Fruit fly (Drosophila melanogaster) whole organism, wandering third instar larva: ENCODE data around the gene Tdh.

Source experiments
- Abd-B ChIP-seq: fragments of >200 bp; optimal IDR thresholded peaks from 2 replicates; lab custom pipeline; 2017; ENCODE audit warnings: missing biosample characterization, missing genetic modification characterization
- CG32264 ChIP-seq: fragments of 200-800 bp; sonication (Bioruptor generic); optimal IDR thresholded peaks from 2 replicates; lab custom pipeline; 2016; ENCODE audit warnings: missing biosample characterization, missing genetic modification characterization
- CG9705 ChIP-seq: fragments of 200-800 bp; sonication (Bioruptor generic); optimal IDR thresholded peaks from 2 replicates; lab custom pipeline; 2018; ENCODE audit warnings: missing biosample characterization, mild to moderate bottlenecking, missing genetic modification characterization
- Dfd ChIP-seq: fragments of >200 bp; optimal IDR thresholded peaks from 2 replicates; lab custom pipeline; 2017; ENCODE audit warnings: missing biosample characterization, missing genetic modification characterization
- Dif ChIP-seq: fragments of 200-275, 200-300 bp; sonication (Bioruptor generic); optimal IDR thresholded peaks from 2 replicates; lab custom pipeline; 2018; ENCODE audit warnings: missing biosample characterization, missing genetic modification characterization; ENCODE audit not compliant: partially characterized antibody
- GATAd ChIP-seq: sonication (Bioruptor generic); optimal IDR thresholded peaks from 2 replicates; lab custom pipeline; 2016; ENCODE audit warnings: missing biosample characterization, missing genetic modification characterization
- HLH106 ChIP-seq: fragments of 200-800 bp; optimal IDR thresholded peaks from 3 replicates; lab custom pipeline; 2019; ENCODE audit warnings: missing biosample characterization, mild to moderate bottlenecking, missing genetic modification characterization, moderate library complexity
- Hnf4 ChIP-seq: fragments of 200-800 bp; sonication (Bioruptor generic); optimal IDR thresholded peaks from 2 replicates; lab custom pipeline; 2016; ENCODE audit warnings: missing biosample characterization, mild to moderate bottlenecking, missing genetic modification characterization
- Hr78 ChIP-seq: fragments of >200 bp; optimal IDR thresholded peaks from 2 replicates; lab custom pipeline; 2017; ENCODE audit warnings: missing biosample characterization, missing genetic modification characterization
- Hr83 ChIP-seq: fragments of 200-300 bp; sonication (Bioruptor generic); optimal IDR thresholded peaks from 2 replicates; lab custom pipeline; 2016; ENCODE audit warnings: missing biosample characterization, mild to moderate bottlenecking, missing genetic modification characterization, moderate library complexity; ENCODE audit not compliant: poor library complexity, severe bottlenecking
- Jra ChIP-seq: sonication (Bioruptor generic); optimal IDR thresholded peaks from 2 replicates; lab custom pipeline; 2016; ENCODE audit warnings: missing biosample characterization, missing genetic modification characterization
- Mio ChIP-seq: sonication (Bioruptor generic); optimal IDR thresholded peaks from 2 replicates; lab custom pipeline; 2016; ENCODE audit warnings: missing biosample characterization, missing genetic modification characterization
- Myc ChIP-seq: fragments of >200 bp; optimal IDR thresholded peaks from 2 replicates; lab custom pipeline; 2017
- N ChIP-seq: fragments of >200 bp; optimal IDR thresholded peaks from 2 replicates; lab custom pipeline; 2018; ENCODE audit warnings: missing biosample characterization, missing external identifiers, missing genetic modification characterization
- OdsH ChIP-seq: fragments of 200-800 bp; sonication (Bioruptor generic); optimal IDR thresholded peaks from 2 replicates; lab custom pipeline; 2016; ENCODE audit warnings: missing biosample characterization, mild to moderate bottlenecking, missing genetic modification characterization
- Rel ChIP-seq, 2 experiments: fragments of 200-800 bp; sonication (Bioruptor generic) in 1 of 2; optimal IDR thresholded peaks; 2 replicates in 1 of 2; 3 replicates in 1 of 2; lab custom pipeline; 2016 to 2019; ENCODE audit warnings: mild to moderate bottlenecking in 2 of 2, missing biosample characterization in 2 of 2, missing genetic modification characterization in 2 of 2, moderate library complexity in 1 of 2
- Sp1 ChIP-seq: fragments of 200-800 bp; sonication (Bioruptor generic); optimal IDR thresholded peaks from 3 replicates; lab custom pipeline; 2019; ENCODE audit warnings: missing biosample characterization, mild to moderate bottlenecking, missing genetic modification characterization, moderate library complexity
- br ChIP-seq: fragments of 200-800 bp; sonication (Bioruptor generic); optimal IDR thresholded peaks from 2 replicates; lab custom pipeline; 2016; ENCODE audit warnings: missing biosample characterization, missing genetic modification characterization
- brk ChIP-seq: fragments of 200-800 bp; sonication (Bioruptor generic); optimal IDR thresholded peaks from 2 replicates; lab custom pipeline; 2016; ENCODE audit warnings: missing biosample characterization, mild to moderate bottlenecking, missing genetic modification characterization
- dl ChIP-seq, 2 experiments: fragments of 175-275, 200-275 bp in 1 of 2; fragments of 200-275 bp in 1 of 2; sonication (Bioruptor generic); optimal IDR thresholded peaks; lab custom pipeline; 2018; ENCODE audit warnings: mild to moderate bottlenecking in 2 of 2, missing biosample characterization in 2 of 2, missing genetic modification characterization in 2 of 2, moderate library complexity in 2 of 2; ENCODE audit not compliant: partially characterized antibody in 2 of 2, insufficient read depth in 1 of 2
- dmrt93B ChIP-seq: fragments of 200-800 bp; sonication (Bioruptor generic); optimal IDR thresholded peaks from 2 replicates; lab custom pipeline; 2018; ENCODE audit warnings: missing biosample characterization, mild to moderate bottlenecking, missing genetic modification characterization
- dsf ChIP-seq: sonication (Bioruptor generic); optimal IDR thresholded peaks from 2 replicates; lab custom pipeline; 2016; ENCODE audit warnings: missing biosample characterization, missing genetic modification characterization, borderline replicate concordance
- ey ChIP-seq: fragments of 200-800 bp; sonication (Bioruptor generic); optimal IDR thresholded peaks from 2 replicates; lab custom pipeline; 2016; ENCODE audit warnings: missing biosample characterization, missing genetic modification characterization
- foxo ChIP-seq, 2 experiments: fragments of 200-800 bp; sonication (Bioruptor generic); optimal IDR thresholded peaks; 2 replicates in 1 of 2; 3 replicates in 1 of 2; lab custom pipeline; 2016 to 2017; ENCODE audit warnings: missing biosample characterization in 2 of 2, missing genetic modification characterization in 2 of 2
- fru ChIP-seq: fragments of 200-800 bp; sonication (Bioruptor generic); optimal IDR thresholded peaks from 3 replicates; lab custom pipeline; 2016; ENCODE audit warnings: missing biosample characterization, mild to moderate bottlenecking, missing genetic modification characterization
- h ChIP-seq: fragments of 200-800 bp; sonication (Bioruptor generic); optimal IDR thresholded peaks from 3 replicates; lab custom pipeline; 2016; ENCODE audit warnings: missing biosample characterization, mild to moderate bottlenecking, missing genetic modification characterization
- psq ChIP-seq: fragments of 200-800 bp; sonication (Bioruptor generic); optimal IDR thresholded peaks from 3 replicates; lab custom pipeline; 2017; ENCODE audit warnings: missing biosample characterization, mild to moderate bottlenecking, missing genetic modification characterization, moderate library complexity
- rgr ChIP-seq: fragments of 200-800 bp; sonication (Bioruptor generic); optimal IDR thresholded peaks from 3 replicates; lab custom pipeline; 2016; ENCODE audit warnings: missing biosample characterization, mild to moderate bottlenecking, missing genetic modification characterization
- sage ChIP-seq: fragments of 200-800 bp; sonication (Bioruptor generic); optimal IDR thresholded peaks from 2 replicates; lab custom pipeline; 2016; ENCODE audit warnings: missing biosample characterization, mild to moderate bottlenecking, missing genetic modification characterization
- sv ChIP-seq: fragments of 200-800 bp; sonication (Bioruptor generic); optimal IDR thresholded peaks from 3 replicates; lab custom pipeline; 2016; ENCODE audit warnings: missing biosample characterization, missing genetic modification characterization
- tai ChIP-seq: sonication (Bioruptor generic); optimal IDR thresholded peaks from 2 replicates; lab custom pipeline; 2016; ENCODE audit warnings: missing biosample characterization, missing genetic modification characterization
- usp ChIP-seq: fragments of >200 bp; optimal IDR thresholded peaks from 2 replicates; lab custom pipeline; 2017; ENCODE audit warnings: missing biosample characterization, missing genetic modification characterization
- woc ChIP-seq: sonication (Bioruptor generic); optimal IDR thresholded peaks from 2 replicates; lab custom pipeline; 2016; ENCODE audit warnings: missing biosample characterization, mild to moderate bottlenecking, missing genetic modification characterization

The Tdh gene

dm6 chr3L:20442674-20443313 lies 23.9 kb upstream of the Tdh start:
- TF ChIP-seq psq (GFP tag; lab: Kevin White, UChicago) (no peak), fru (GFP tag; lab: Kevin White, UChicago) (no peak), Dif (peak; percentile 67), dl (GFP tag; optimal IDR thresholded peaks at IDR 0.05; lab: Kevin White, UChicago; ENCODE audit: insufficient read depth in 1 of 2, partially characterized antibody in 2 of 2) (peak; percentile 6 to 73), Myc (peak; percentile 64), Abd-B (no peak), Mio (GFP tag; lab: Kevin White, UChicago) (no peak)

- TF ChIP-seq N (GFP tag; lab: Kevin White, UChicago) = no peak
- TF ChIP-seq GATAd (GFP tag; lab: Kevin White, UChicago) = peak; percentile 59
- TF ChIP-seq CG9705 (GFP tag; lab: Kevin White, UChicago) = no peak
- peak; percentile 75 for TF ChIP-seq Rel (GFP tag; optimal IDR thresholded peaks at IDR 0.05; lab: Kevin White, UChicago)
- peak; percentile 80 for TF ChIP-seq Rel (tag; optimal IDR thresholded peaks at IDR 0.05; lab: Kevin White, UChicago)
- no peak for TF ChIP-seq dsf (GFP tag; lab: Kevin White, UChicago)
- peak; percentile 82 for TF ChIP-seq br (GFP tag; lab: Kevin White, UChicago)
- TF ChIP-seq Hnf4 (GFP tag; lab: Kevin White, UChicago) = peak; percentile 87
- peak; percentile 80 for TF ChIP-seq ey (GFP tag; lab: Kevin White, UChicago)
- TF ChIP-seq Abd-B = no peak
- TF ChIP-seq tai = peak; percentile 65
- no peak for TF ChIP-seq Myc
- peak; percentile 54 for TF ChIP-seq woc (GFP tag; lab: Kevin White, UChicago)
- peak; percentile 73 for TF ChIP-seq Jra (GFP tag; lab: Kevin White, UChicago)
- peak; percentile 96 for TF ChIP-seq rgr (GFP tag; lab: Kevin White, UChicago)
- TF ChIP-seq Sp1 (GFP tag; lab: Kevin White, UChicago) = peak; percentile 78
- TF ChIP-seq Hr83 (GFP tag; lab: Kevin White, UChicago) = peak; percentile 84
- peak; percentile 92 for TF ChIP-seq brk (GFP tag; lab: Kevin White, UChicago)
- peak; percentile 86 for TF ChIP-seq sage (GFP tag; lab: Kevin White, UChicago)
- TF ChIP-seq Hr78 (GFP tag; lab: Kevin White, UChicago) = no peak
- peak in 1 of 2 experiments; percentile 95 for TF ChIP-seq foxo (GFP tag; optimal IDR thresholded peaks at IDR 0.05; lab: Kevin White, UChicago)
- TF ChIP-seq fru (GFP tag; lab: Kevin White, UChicago) = peak; percentile 90
- TF ChIP-seq CG32264 (GFP tag; lab: Kevin White, UChicago) = peak; percentile 61
- TF ChIP-seq Dfd (GFP tag; lab: Kevin White, UChicago) = no peak
- TF ChIP-seq h (GFP tag; lab: Kevin White, UChicago) = peak; percentile 95
- peak; percentile 88 for TF ChIP-seq psq (GFP tag; lab: Kevin White, UChicago)
- TF ChIP-seq OdsH = peak; percentile 92
- peak; percentile 84 for TF ChIP-seq HLH106 (tag; lab: Kevin White, UChicago)
- TF ChIP-seq dmrt93B = peak; percentile 73
- TF ChIP-seq sv (GFP tag; lab: Kevin White, UChicago) = peak; percentile 73
- TF ChIP-seq usp = no peak
- TF ChIP-seq, all 38 proteins: peak for 22
Measured at dm6 chr3L:20444815-20445519, 21.8 kb upstream of the Tdh start.

dm6 chr3L:20446030-20446429 lies 20.7 kb upstream of the Tdh start:
- no peak for TF ChIP-seq tai
- no peak for TF ChIP-seq Rel (GFP tag; optimal IDR thresholded peaks at IDR 0.05; lab: Kevin White, UChicago)
- TF ChIP-seq Rel (tag; optimal IDR thresholded peaks at IDR 0.05; lab: Kevin White, UChicago) = peak; percentile 48

dm6 chr3L:20447337-20447736 lies 19.4 kb upstream of the Tdh start:
- TF ChIP-seq ey (GFP tag; lab: Kevin White, UChicago) (peak; percentile 25), dmrt93B (no peak), Sp1 (GFP tag; lab: Kevin White, UChicago) (no peak)
